Fruit fly (Drosophila melanogaster) whole organism, embryonic: ENCODE results near the gene shd.

Source experiments
- Aef1 ChIP-seq: fragments of 200-800 bp; sonication (Bioruptor generic); IDR thresholded peaks from 3 replicates; pipeline ENCODE4 v1.3.6; 2022; ENCODE audit warnings: missing biosample characterization, missing genetic modification characterization
- Blimp-1 ChIP-seq: fragments of 200-800 bp; sonication (Bioruptor generic); optimal IDR thresholded peaks from 3 replicates; lab custom pipeline; 2018; ENCODE audit warnings: missing biosample characterization, missing genetic modification characterization, mild to moderate bottlenecking, moderate library complexity, missing genetic modification reagents
- CG10274 ChIP-seq: fragments of 200-800 bp; sonication (Bioruptor generic); optimal IDR thresholded peaks from 3 replicates; lab custom pipeline; 2017; ENCODE audit warnings: missing biosample characterization, mild to moderate bottlenecking, missing genetic modification characterization
- CG11398 ChIP-seq: fragments of 200-800 bp; sonication (Bioruptor generic); optimal IDR thresholded peaks from 2 replicates; lab custom pipeline; 2016; ENCODE audit warnings: missing biosample characterization, missing genetic modification characterization
- CG12299 ChIP-seq: fragments of 200-800 bp; sonication (Bioruptor generic); optimal IDR thresholded peaks from 2 replicates; lab custom pipeline; 2018; ENCODE audit warnings: missing biosample characterization, mild to moderate bottlenecking, missing genetic modification characterization
- CG12659 ChIP-seq: fragments of 200-800 bp; sonication (Bioruptor generic); optimal IDR thresholded peaks from 3 replicates; lab custom pipeline; 2017; ENCODE audit warnings: mild to moderate bottlenecking, missing biosample characterization, missing genetic modification reagents, missing genetic modification characterization
- CG17186 ChIP-seq: fragments of 200-800 bp; sonication (Bioruptor generic); optimal IDR thresholded peaks from 3 replicates; lab custom pipeline; 2017; ENCODE audit warnings: missing biosample characterization, missing genetic modification reagents, missing genetic modification characterization
- CG17568 ChIP-seq: fragments of 200-800 bp; sonication (Bioruptor generic); optimal IDR thresholded peaks from 2 replicates; lab custom pipeline; 2018; ENCODE audit warnings: missing biosample characterization, mild to moderate bottlenecking, missing genetic modification characterization, moderate library complexity
- CG17802 ChIP-seq: fragments of 200-800 bp; sonication (Bioruptor generic); optimal IDR thresholded peaks from 2 replicates; lab custom pipeline; 2018; ENCODE audit warnings: missing biosample characterization, mild to moderate bottlenecking, missing genetic modification characterization, moderate library complexity
- CG17829 ChIP-seq: fragments of 200-800 bp; optimal IDR thresholded peaks from 2 replicates; lab custom pipeline; 2019; ENCODE audit warnings: missing biosample characterization, mild to moderate bottlenecking, missing genetic modification characterization, moderate library complexity
- CG3407 ChIP-seq: fragments of 200-800 bp; sonication (Bioruptor generic); optimal IDR thresholded peaks from 2 replicates; lab custom pipeline; 2018; ENCODE audit warnings: missing biosample characterization, mild to moderate bottlenecking, missing genetic modification characterization
- CG3847 ChIP-seq: fragments of 200-800 bp; sonication (Bioruptor generic); IDR thresholded peaks from 2 replicates; pipeline ENCODE4 v1.3.6; 2022; ENCODE audit warnings: missing biosample characterization, missing genetic modification characterization
- CG42726 ChIP-seq: fragments of 200-800 bp; sonication (Bioruptor generic); IDR thresholded peaks from 2 replicates; pipeline ENCODE4 v1.3.6; 2022; ENCODE audit warnings: missing biosample characterization, missing genetic modification characterization; ENCODE audit not compliant: partially characterized antibody
- CG4282 ChIP-seq: fragments of 200-800 bp; sonication (Bioruptor generic); optimal IDR thresholded peaks from 2 replicates; lab custom pipeline; 2016; ENCODE audit warnings: missing biosample characterization, missing genetic modification characterization
- CG5180 ChIP-seq: fragments of 200-800 bp; sonication (Bioruptor generic); optimal IDR thresholded peaks from 3 replicates; lab custom pipeline; 2017; ENCODE audit warnings: missing biosample characterization, missing genetic modification characterization, mild to moderate bottlenecking, moderate library complexity, missing genetic modification reagents
- CG7745 ChIP-seq: fragments of 200-800 bp; sonication (Bioruptor generic); optimal IDR thresholded peaks from 2 replicates; lab custom pipeline; 2018; ENCODE audit warnings: missing biosample characterization, mild to moderate bottlenecking, missing genetic modification characterization, moderate library complexity
- CG7839 ChIP-seq: fragments of 200-800 bp; sonication (Bioruptor generic); optimal IDR thresholded peaks from 3 replicates; lab custom pipeline; 2018; ENCODE audit warnings: missing biosample characterization, mild to moderate bottlenecking, missing genetic modification characterization, moderate library complexity
- CG8281 ChIP-seq: fragments of 200-800 bp; sonication (Bioruptor generic); optimal IDR thresholded peaks from 2 replicates; lab custom pipeline; 2018; ENCODE audit warnings: missing biosample characterization, mild to moderate bottlenecking, missing genetic modification characterization, moderate library complexity
- CG9797 ChIP-seq: fragments of 200-800 bp; sonication (Bioruptor generic); optimal IDR thresholded peaks from 3 replicates; lab custom pipeline; 2018; ENCODE audit warnings: missing biosample characterization, mild to moderate bottlenecking, missing genetic modification characterization
- CkIIα-i1 ChIP-seq: fragments of 200-800 bp; sonication (Bioruptor generic); IDR thresholded peaks from 2 replicates; pipeline ENCODE4 v1.3.6; 2022; ENCODE audit warnings: missing biosample characterization, missing genetic modification characterization
- Dek ChIP-seq: fragments of 200-800 bp; sonication (Bioruptor generic); optimal IDR thresholded peaks from 3 replicates; lab custom pipeline; 2019; ENCODE audit warnings: missing biosample characterization, mild to moderate bottlenecking, missing genetic modification characterization, moderate library complexity
- Fer2 ChIP-seq: fragments of 200-800 bp; sonication (Bioruptor generic); optimal IDR thresholded peaks from 2 replicates; lab custom pipeline; 2018; ENCODE audit warnings: missing biosample characterization, mild to moderate bottlenecking, missing genetic modification characterization, moderate library complexity
- Hey ChIP-seq: fragments of 200-800 bp; sonication (Bioruptor generic); optimal IDR thresholded peaks from 3 replicates; lab custom pipeline; 2018; ENCODE audit warnings: missing biosample characterization, mild to moderate bottlenecking, missing genetic modification characterization
- HmgZ ChIP-seq: fragments of 200-800 bp; sonication (Bioruptor generic); optimal IDR thresholded peaks from 2 replicates; lab custom pipeline; 2018; ENCODE audit warnings: missing biosample characterization, mild to moderate bottlenecking, missing genetic modification characterization
- Lim3 ChIP-seq: fragments of 200-800 bp; sonication (Bioruptor generic); IDR thresholded peaks from 2 replicates; pipeline ENCODE4 v1.3.6; 2022; ENCODE audit warnings: missing biosample characterization, missing genetic modification characterization
- Lpt ChIP-seq: fragments of >200 bp; optimal IDR thresholded peaks from 2 replicates; lab custom pipeline; 2018; ENCODE audit warnings: missing biosample characterization, missing genetic modification characterization
- Sin3A ChIP-seq: fragments of >200 bp; optimal IDR thresholded peaks from 2 replicates; lab custom pipeline; 2018
- Ssrp ChIP-seq: fragments of 200-800 bp; sonication (Bioruptor generic); optimal IDR thresholded peaks from 2 replicates; lab custom pipeline; 2018; ENCODE audit warnings: missing biosample characterization, mild to moderate bottlenecking, missing genetic modification characterization, moderate library complexity
- Stat92E ChIP-seq, 3 experiments: fragments of >200 bp in 2 of 3; fragments of 200-800 bp in 1 of 3; sonication (Bioruptor generic) in 1 of 3; optimal IDR thresholded peaks; 2 replicates each; lab custom pipeline; 2017 to 2019; ENCODE audit warnings: missing biosample characterization in 3 of 3, missing genetic modification characterization in 3 of 3, mild to moderate bottlenecking in 1 of 3, moderate library complexity in 1 of 3
- ac ChIP-seq: fragments of 200-800 bp; sonication (Bioruptor generic); optimal IDR thresholded peaks from 3 replicates; lab custom pipeline; 2017; ENCODE audit warnings: missing biosample characterization, mild to moderate bottlenecking, missing genetic modification characterization
- bigmax ChIP-seq: fragments of 200-800 bp; sonication (Bioruptor generic); optimal IDR thresholded peaks from 2 replicates; lab custom pipeline; 2018; ENCODE audit warnings: missing biosample characterization, mild to moderate bottlenecking, missing genetic modification characterization
- btn ChIP-seq: fragments of 200-800 bp; sonication (Bioruptor generic); optimal IDR thresholded peaks from 2 replicates; lab custom pipeline; 2016; ENCODE audit warnings: missing biosample characterization, missing genetic modification characterization
- dan ChIP-seq: fragments of 200-800 bp; sonication (Bioruptor generic); IDR thresholded peaks from 2 replicates; pipeline ENCODE4 v1.3.6; 2022; ENCODE audit warnings: missing biosample characterization, missing genetic modification characterization
- dm ChIP-seq: fragments of 200-800 bp; sonication (Bioruptor generic); optimal IDR thresholded peaks from 3 replicates; lab custom pipeline; 2016; ENCODE audit warnings: missing biosample characterization, missing genetic modification characterization
- eyg ChIP-seq: fragments of 200-800 bp; sonication (Bioruptor generic); optimal IDR thresholded peaks from 3 replicates; lab custom pipeline; 2016; ENCODE audit warnings: missing biosample characterization, missing genetic modification characterization
- gfzf ChIP-seq: fragments of 200-800 bp; sonication (Bioruptor generic); optimal IDR thresholded peaks from 2 replicates; lab custom pipeline; 2016; ENCODE audit warnings: missing biosample characterization, mild to moderate bottlenecking, missing genetic modification characterization, moderate library complexity
- gt ChIP-seq: fragments of 200-800 bp; sonication (Bioruptor generic); IDR thresholded peaks from 2 replicates; pipeline ENCODE4 v1.3.6; 2022; ENCODE audit warnings: missing biosample characterization, missing genetic modification characterization
- hth ChIP-seq: fragments of >200 bp; optimal IDR thresholded peaks from 2 replicates; lab custom pipeline; 2017; ENCODE audit warnings: inconsistent platforms
- ken ChIP-seq: fragments of 200-800 bp; sonication (Bioruptor generic); IDR thresholded peaks from 3 replicates; pipeline ENCODE4 v1.3.6; 2022; ENCODE audit warnings: missing biosample characterization, missing genetic modification characterization
- lola ChIP-seq, 3 experiments: fragments of >200 bp in 2 of 3; fragments of 200-800 bp in 1 of 3; sonication (Bioruptor generic) in 1 of 3; optimal IDR thresholded peaks; 2 replicates each; lab custom pipeline; 2017 to 2019; ENCODE audit warnings: missing biosample characterization in 3 of 3, missing genetic modification characterization in 3 of 3, mild to moderate bottlenecking in 1 of 3, moderate library complexity in 1 of 3
- org-1 ChIP-seq: fragments of 200-800 bp; sonication (Bioruptor generic); optimal IDR thresholded peaks from 2 replicates; lab custom pipeline; 2017; ENCODE audit warnings: missing biosample characterization, missing genetic modification characterization
- pan ChIP-seq, 4 experiments: fragments of >200 bp in 3 of 4; fragments of 200-800 bp in 1 of 4; sonication (Bioruptor generic) in 1 of 4; optimal IDR thresholded peaks in 3 of 4; IDR thresholded peaks in 1 of 4; 2 replicates each; pipeline versions ENCODE4 v1.3.6 to Lab custom; 2017 to 2022; ENCODE audit warnings: missing biosample characterization in 2 of 4, missing genetic modification characterization in 2 of 4, mixed read lengths in 1 of 4
- pnt ChIP-seq: fragments of 200-800 bp; sonication (Bioruptor generic); optimal IDR thresholded peaks from 3 replicates; lab custom pipeline; 2016; ENCODE audit warnings: missing biosample characterization, missing genetic modification characterization
- pzg ChIP-seq: fragments of 200-800 bp; sonication (Bioruptor generic); optimal IDR thresholded peaks from 3 replicates; lab custom pipeline; 2018; ENCODE audit warnings: missing biosample characterization, mild to moderate bottlenecking, missing genetic modification characterization, moderate library complexity
- ro ChIP-seq: fragments of 200-800 bp; sonication (Bioruptor generic); IDR thresholded peaks from 2 replicates; pipeline ENCODE4 v1.3.6; 2022; ENCODE audit warnings: missing biosample characterization, missing genetic modification characterization
- sens ChIP-seq: fragments of 200-800 bp; sonication (Bioruptor generic); peaks from one replicate; lab custom pipeline; 2016; ENCODE audit warnings: missing biosample characterization, missing genetic modification characterization
- sima ChIP-seq: fragments of 200-800 bp; sonication (Bioruptor generic); optimal IDR thresholded peaks from 2 replicates; lab custom pipeline; 2016; ENCODE audit warnings: missing biosample characterization, missing genetic modification characterization
- sisA ChIP-seq: fragments of 200-800 bp; sonication (Bioruptor generic); IDR thresholded peaks from 2 replicates; pipeline ENCODE4 v1.3.6; 2022; ENCODE audit warnings: missing biosample characterization, missing genetic modification characterization
- tap ChIP-seq: fragments of 200-800 bp; optimal IDR thresholded peaks from 3 replicates; lab custom pipeline; 2019; ENCODE audit warnings: missing biosample characterization, mild to moderate bottlenecking, missing genetic modification characterization, moderate library complexity

shd gene

dm6 chr3L:14652554-14652953 is 38.3 kb downstream of the shd start (continued):
- no peak for TF ChIP-seq pan (optimal IDR thresholded peaks at IDR 0.05; lab: Kevin White, UChicago)
- TF ChIP-seq pan (GFP tag; optimal IDR thresholded peaks at IDR 0.05 in 1 of 2, IDR thresholded peaks at IDR 0.05 in 1 of 2): peak in 1 of 2 experiments; percentile 65
- TF ChIP-seq tap: peak; percentile 80
- peak; percentile 76 for TF ChIP-seq CG11398
- TF ChIP-seq CG8281 (tag; lab: Kevin White, UChicago): peak; percentile 49
- TF ChIP-seq gt (GFP tag; lab: Robert Waterston, UW): no peak
- peak; percentile 21; the same call in 1 of the 2 replicates for TF ChIP-seq CG3847
- no peak for TF ChIP-seq dan (GFP tag; lab: Robert Waterston, UW)
- TF ChIP-seq Lpt (GFP tag; lab: Kevin White, UChicago): no peak
- TF ChIP-seq sens (GFP tag; lab: Kevin White, UChicago): peak; percentile 98
- 0 out of 3 replicates have a peak, but pooled peaks have one; percentile 12 for TF ChIP-seq Aef1
- no peak for TF ChIP-seq CG4282 (GFP tag; lab: Kevin White, UChicago)
- TF ChIP-seq Blimp-1 (GFP tag; lab: Kevin White, UChicago): peak; percentile 93
- no peak for TF ChIP-seq Sin3A
- peak in 1 of 3 experiments; percentile 75 for TF ChIP-seq Stat92E (GFP tag; optimal IDR thresholded peaks at IDR 0.05; lab: Kevin White, UChicago)
- TF ChIP-seq Lim3: no peak
- TF ChIP-seq Dek (tag; lab: Kevin White, UChicago): no peak
- TF ChIP-seq CG7839 (tag; lab: Kevin White, UChicago): peak; percentile 80
- TF ChIP-seq org-1 (GFP tag; lab: Kevin White, UChicago): peak; percentile 53
- peak; percentile 57 for TF ChIP-seq pnt
- TF ChIP-seq bigmax (GFP tag; lab: Kevin White, UChicago): no peak
- peak; percentile 17 for TF ChIP-seq CG17186 (GFP tag; lab: Kevin White, UChicago)
- no peak for TF ChIP-seq eyg
- peak in 1 of 3 experiments; percentile 94 for TF ChIP-seq lola (GFP tag; optimal IDR thresholded peaks at IDR 0.05; lab: Kevin White, UChicago)
- no peak for TF ChIP-seq Hey (tag; lab: Kevin White, UChicago)
- peak; percentile 57 for TF ChIP-seq btn (GFP tag; lab: Kevin White, UChicago)
- no peak for TF ChIP-seq CG9797 (GFP tag; lab: Kevin White, UChicago)
- TF ChIP-seq CG17568 (GFP tag; lab: Kevin White, UChicago): peak; percentile 62
- peak; percentile 68 for TF ChIP-seq CG3407 (GFP tag; lab: Kevin White, UChicago)
- no peak for TF ChIP-seq CG17802 (tag; lab: Kevin White, UChicago)
- no peak for TF ChIP-seq CkIIα-i1 (GFP tag; lab: Robert Waterston, UW)
- no peak; the same call in 1 of the 2 replicates for TF ChIP-seq ro (GFP tag; lab: Robert Waterston, UW)
- peak; percentile 82 for TF ChIP-seq sisA (GFP tag; lab: Robert Waterston, UW)
- no peak for TF ChIP-seq CG42726 (GFP tag; lab: Robert Waterston, UW)
- TF ChIP-seq CG12299 (tag; lab: Kevin White, UChicago): peak; percentile 69
- no peak for TF ChIP-seq Fer2 (tag; lab: Kevin White, UChicago)
- TF ChIP-seq HmgZ (tag; lab: Kevin White, UChicago): peak; percentile 53
- TF ChIP-seq sima (GFP tag; lab: Kevin White, UChicago): peak; percentile 32
- peak; percentile 57 for TF ChIP-seq dm (GFP tag; lab: Kevin White, UChicago)
- peak; percentile 8 for TF ChIP-seq CG5180
- peak; percentile 86 for TF ChIP-seq Ssrp (tag; lab: Kevin White, UChicago)
- TF ChIP-seq CG17829 (tag; lab: Kevin White, UChicago): peak; percentile 92
- peak; percentile 64; the same call in 1 of the 3 replicates for TF ChIP-seq ken
- peak; percentile 45 for TF ChIP-seq CG12659
- TF ChIP-seq gfzf (GFP tag; lab: Kevin White, UChicago): no peak
- no peak for TF ChIP-seq hth (lab: Kevin White, UChicago)
- no peak for TF ChIP-seq pzg (GFP tag; lab: Kevin White, UChicago)
- TF ChIP-seq CG10274 (GFP tag; lab: Kevin White, UChicago): no peak
- TF ChIP-seq ac: peak; percentile 22
- TF ChIP-seq CG7745 (tag; lab: Kevin White, UChicago): peak; percentile 62
